Fruit fly (Drosophila melanogaster) whole organism, prepupa: ENCODE data around the gene CG10140.

Source experiments
- Blimp-1 ChIP-seq: fragments of 200-800 bp; sonication (Bioruptor generic); optimal IDR thresholded peaks from 3 replicates; lab custom pipeline; 2017; ENCODE audit warnings: missing biosample characterization, missing genetic modification characterization, mild to moderate bottlenecking, moderate library complexity, missing genetic modification reagents
- CG10631 ChIP-seq: fragments of 200-800 bp; sonication (Bioruptor generic); optimal IDR thresholded peaks from 2 replicates; lab custom pipeline; 2016; ENCODE audit warnings: missing biosample characterization, missing genetic modification characterization
- CG11762 ChIP-seq: fragments of 200-800 bp; sonication (Bioruptor generic); optimal IDR thresholded peaks from 3 replicates; lab custom pipeline; 2016; ENCODE audit warnings: missing biosample characterization, missing genetic modification characterization; ENCODE audit not compliant: insufficient read depth
- CG11902 ChIP-seq: fragments of 200-800 bp; sonication (Bioruptor generic); optimal IDR thresholded peaks from 3 replicates; lab custom pipeline; 2016; ENCODE audit warnings: missing biosample characterization, missing genetic modification characterization
- CG1621 ChIP-seq: fragments of 200-800 bp; sonication (Bioruptor generic); optimal IDR thresholded peaks from 3 replicates; lab custom pipeline; 2018; ENCODE audit warnings: missing biosample characterization, mild to moderate bottlenecking, missing genetic modification characterization
- CG3032 ChIP-seq: fragments of 200-800 bp; optimal IDR thresholded peaks from 2 replicates; lab custom pipeline; 2019; ENCODE audit warnings: missing biosample characterization, mild to moderate bottlenecking, missing genetic modification characterization, moderate library complexity
- CG34406 ChIP-seq: fragments of 200-800 bp; sonication (Bioruptor generic); optimal IDR thresholded peaks from 3 replicates; lab custom pipeline; 2016; ENCODE audit warnings: missing biosample characterization, missing genetic modification characterization
- CG4318 ChIP-seq: fragments of 200-800 bp; sonication (Bioruptor generic); optimal IDR thresholded peaks from 3 replicates; lab custom pipeline; 2017; ENCODE audit warnings: missing biosample characterization, mild to moderate bottlenecking, missing genetic modification characterization
- CG6163 ChIP-seq: fragments of 200-800 bp; sonication (Bioruptor generic); IDR thresholded peaks from 3 replicates; pipeline ENCODE4 v1.3.6; 2022; ENCODE audit warnings: missing biosample characterization, missing genetic modification characterization
- CG6276 ChIP-seq: fragments of 200-800 bp; sonication (Bioruptor generic); optimal IDR thresholded peaks from 2 replicates; lab custom pipeline; 2017; ENCODE audit warnings: missing biosample characterization, mild to moderate bottlenecking, missing genetic modification characterization
- CG6792 ChIP-seq: fragments of 200-800 bp; sonication (Bioruptor generic); optimal IDR thresholded peaks from 3 replicates; lab custom pipeline; 2016; ENCODE audit warnings: missing biosample characterization, missing genetic modification characterization
- CG6808 ChIP-seq: fragments of 200-800 bp; sonication (Bioruptor generic); optimal IDR thresholded peaks from 3 replicates; lab custom pipeline; 2017; ENCODE audit warnings: missing biosample characterization, missing genetic modification characterization, mild to moderate bottlenecking, moderate library complexity, missing genetic modification reagents
- CG7368 ChIP-seq: fragments of 200-800 bp; sonication (Bioruptor generic); optimal IDR thresholded peaks from 3 replicates; lab custom pipeline; 2016; ENCODE audit warnings: missing biosample characterization, missing genetic modification characterization
- CG8119 ChIP-seq: fragments of 200-800 bp; sonication (Bioruptor generic); IDR thresholded peaks from 3 replicates; pipeline ENCODE4 v1.3.6; 2022; ENCODE audit warnings: missing biosample characterization, missing genetic modification characterization
- CG8319 ChIP-seq: fragments of 200-800 bp; sonication (Bioruptor generic); optimal IDR thresholded peaks from 3 replicates; lab custom pipeline; 2016; ENCODE audit warnings: missing biosample characterization, missing genetic modification characterization
- CG8632 ChIP-seq: fragments of 200-800 bp; sonication (Bioruptor generic); optimal IDR thresholded peaks from 3 replicates; lab custom pipeline; 2016; ENCODE audit warnings: missing biosample characterization, missing genetic modification characterization
- CG9139 ChIP-seq: fragments of 200-800 bp; sonication (Bioruptor generic); optimal IDR thresholded peaks from 3 replicates; lab custom pipeline; 2017; ENCODE audit warnings: missing biosample characterization, mild to moderate bottlenecking, missing genetic modification characterization
- Eip78C ChIP-seq: fragments of 200-800 bp; sonication (Bioruptor generic); peaks from one replicate; lab custom pipeline; 2016; ENCODE audit warnings: missing biosample characterization, missing genetic modification characterization
- Eip93F ChIP-seq: fragments of 200-800 bp; sonication (Bioruptor generic); optimal IDR thresholded peaks from 2 replicates; lab custom pipeline; 2016; ENCODE audit warnings: missing biosample characterization, mild to moderate bottlenecking, missing genetic modification characterization
- Ets21C ChIP-seq: fragments of 200-800 bp; sonication (Bioruptor generic); optimal IDR thresholded peaks from 3 replicates; lab custom pipeline; 2016; ENCODE audit warnings: missing biosample characterization, missing genetic modification characterization
- Ets96B ChIP-seq: fragments of 200-800 bp; optimal IDR thresholded peaks from 2 replicates; lab custom pipeline; 2019; ENCODE audit warnings: missing biosample characterization, mild to moderate bottlenecking, missing genetic modification characterization, moderate library complexity
- Gug ChIP-seq: fragments of 200-800 bp; sonication (Bioruptor generic); IDR thresholded peaks from 2 replicates; pipeline ENCODE4 v1.3.6; 2022; ENCODE audit warnings: missing biosample characterization, missing genetic modification characterization
- Hr38 ChIP-seq: sonication (Bioruptor generic); optimal IDR thresholded peaks from 2 replicates; lab custom pipeline; 2016; ENCODE audit warnings: missing biosample characterization, missing genetic modification characterization
- Hr39 ChIP-seq: fragments of 200-800 bp; sonication (Bioruptor generic); optimal IDR thresholded peaks from 2 replicates; lab custom pipeline; 2016; ENCODE audit warnings: missing biosample characterization, missing genetic modification characterization
- Hr4 ChIP-seq: fragments of 200-800 bp; sonication (Bioruptor generic); optimal IDR thresholded peaks from 3 replicates; lab custom pipeline; 2016; ENCODE audit warnings: missing biosample characterization, missing genetic modification characterization
- Lpt ChIP-seq: fragments of 200-800 bp; sonication (Bioruptor generic); optimal IDR thresholded peaks from 3 replicates; lab custom pipeline; 2016; ENCODE audit warnings: missing biosample characterization, missing genetic modification characterization
- Met ChIP-seq: fragments of 200-800 bp; sonication (Bioruptor generic); optimal IDR thresholded peaks from 3 replicates; lab custom pipeline; 2016; ENCODE audit warnings: missing biosample characterization, missing genetic modification characterization
- OdsH ChIP-seq: fragments of 200-800 bp; sonication (Bioruptor generic); optimal IDR thresholded peaks from 3 replicates; lab custom pipeline; 2016; ENCODE audit warnings: missing biosample characterization, missing genetic modification characterization
- Smox ChIP-seq: fragments of 200-800 bp; sonication (Bioruptor generic); optimal IDR thresholded peaks from 3 replicates; lab custom pipeline; 2016; ENCODE audit warnings: missing biosample characterization, missing genetic modification characterization
- Sox102F ChIP-seq: fragments of 200-800 bp; sonication (Bioruptor generic); optimal IDR thresholded peaks from 2 replicates; lab custom pipeline; 2016; ENCODE audit warnings: missing biosample characterization, mild to moderate bottlenecking, missing genetic modification characterization
- Sox14 ChIP-seq: fragments of 200-800 bp; sonication (Bioruptor generic); optimal IDR thresholded peaks from 3 replicates; lab custom pipeline; 2016; ENCODE audit warnings: missing biosample characterization, missing genetic modification characterization
- Sox15 ChIP-seq: fragments of 200-800 bp; sonication (Bioruptor generic); optimal IDR thresholded peaks from 3 replicates; lab custom pipeline; 2016; ENCODE audit warnings: missing biosample characterization, missing genetic modification characterization
- acj6 ChIP-seq: fragments of 200-800 bp; sonication (Bioruptor generic); optimal IDR thresholded peaks from 3 replicates; lab custom pipeline; 2016; ENCODE audit warnings: missing biosample characterization, missing genetic modification characterization
- cyc ChIP-seq: fragments of 200-800 bp; sonication (Bioruptor generic); optimal IDR thresholded peaks from 3 replicates; lab custom pipeline; 2016; ENCODE audit warnings: missing biosample characterization, missing genetic modification characterization
- eg ChIP-seq: fragments of 200-800 bp; sonication (Bioruptor generic); IDR thresholded peaks from 3 replicates; pipeline ENCODE4 v1.3.6; 2022; ENCODE audit warnings: missing biosample characterization, missing genetic modification characterization
- esn ChIP-seq: fragments of 200-800 bp; sonication (Bioruptor generic); optimal IDR thresholded peaks from 2 replicates; lab custom pipeline; 2016; ENCODE audit warnings: missing biosample characterization, mild to moderate bottlenecking, missing genetic modification characterization, moderate library complexity
- fd59A ChIP-seq: fragments of 200-800 bp; sonication (Bioruptor generic); optimal IDR thresholded peaks from 2 replicates; lab custom pipeline; 2017; ENCODE audit warnings: missing biosample characterization, mild to moderate bottlenecking, missing genetic modification characterization, missing genetic modification reagents
- fd85E ChIP-seq: fragments of 200-800 bp; sonication (Bioruptor generic); optimal IDR thresholded peaks from 3 replicates; lab custom pipeline; 2016; ENCODE audit warnings: missing biosample characterization, missing genetic modification characterization
- pdm3 ChIP-seq: fragments of 200-800 bp; sonication (Bioruptor generic); optimal IDR thresholded peaks from 3 replicates; lab custom pipeline; 2016; ENCODE audit warnings: missing biosample characterization, missing genetic modification characterization
- salr ChIP-seq, 2 experiments: fragments of 200-800 bp; sonication (Bioruptor generic); optimal IDR thresholded peaks; 3 replicates each; lab custom pipeline; 2016 to 2018; ENCODE audit warnings: missing biosample characterization in 2 of 2, missing genetic modification characterization in 2 of 2, mild to moderate bottlenecking in 1 of 2
- spab ChIP-seq: fragments of 200-800 bp; sonication (Bioruptor generic); optimal IDR thresholded peaks from 2 replicates; lab custom pipeline; 2017; ENCODE audit warnings: missing biosample characterization, mild to moderate bottlenecking, missing genetic modification characterization, missing genetic modification reagents
- ss ChIP-seq, 2 experiments: fragments of 200-800 bp; sonication (Bioruptor generic); optimal IDR thresholded peaks; 2 replicates in 1 of 2; 3 replicates in 1 of 2; lab custom pipeline; 2017 to 2018; ENCODE audit warnings: mild to moderate bottlenecking in 2 of 2, missing biosample characterization in 2 of 2, missing genetic modification characterization in 2 of 2, moderate library complexity in 1 of 2
- svp ChIP-seq: fragments of 200-800 bp; sonication (Bioruptor generic); peaks from one replicate; lab custom pipeline; 2016; ENCODE audit warnings: missing biosample characterization, missing genetic modification characterization

The CG10140 gene

dm6 chr3L:13479609-13480240 is 39.5 kb upstream of the CG10140 start (continued):
- TF ChIP-seq OdsH (GFP tag; lab: Kevin White, UChicago) (peak; percentile 66), Gug (GFP tag; lab: Robert Waterston, UW) (peak; percentile 26; the same call in 1 of the 2 replicates), esn (GFP tag; lab: Kevin White, UChicago) (peak; percentile 78), CG6808 (GFP tag; lab: Kevin White, UChicago) (peak; percentile 53), spab (GFP tag; lab: Kevin White, UChicago) (peak; percentile 15), Sox15 (GFP tag; lab: Kevin White, UChicago) (peak; percentile 20), ss (GFP tag; optimal IDR thresholded peaks at IDR 0.05; lab: Kevin White, UChicago) (peak; percentile 15 to 62), acj6 (GFP tag; lab: Kevin White, UChicago) (peak; percentile 61)

dm6 chr3L:13479204-13479600 is 38.9 kb upstream of the CG10140 start:
- TF ChIP-seq CG7368 (GFP tag; lab: Kevin White, UChicago) (no peak), CG4318 (GFP tag; lab: Kevin White, UChicago) (no peak), Met (GFP tag; lab: Kevin White, UChicago) (no peak), Eip93F (no peak), salr (GFP tag; optimal IDR thresholded peaks at IDR 0.05; lab: Kevin White, UChicago) (no peak), Eip78C (no peak), CG6276 (no peak), CG1621 (tag; lab: Kevin White, UChicago) (no peak), ss (GFP tag; optimal IDR thresholded peaks at IDR 0.05; lab: Kevin White, UChicago) (no peak), Hr39 (no peak), acj6 (GFP tag; lab: Kevin White, UChicago) (no peak), eg (GFP tag; lab: Robert Waterston, UW) (no peak), CG8319 (GFP tag; lab: Kevin White, UChicago) (no peak), Hr38 (GFP tag; lab: Kevin White, UChicago) (no peak)
- TF ChIP-seq, all 60 proteins: peak for 0

- TF ChIP-seq Ets96B (tag; lab: Kevin White, UChicago): peak; percentile 5
- TF ChIP-seq CG6792 (GFP tag; lab: Kevin White, UChicago): peak; percentile 13
- TF ChIP-seq CG6808 (GFP tag; lab: Kevin White, UChicago): peak; percentile 14
- TF ChIP-seq CG3032 (tag; lab: Kevin White, UChicago): no peak
- peak; percentile 11 for TF ChIP-seq Sox102F (GFP tag; lab: Kevin White, UChicago)
- no peak for TF ChIP-seq Lpt (GFP tag; lab: Kevin White, UChicago)
- no peak for TF ChIP-seq CG7368 (GFP tag; lab: Kevin White, UChicago)
- TF ChIP-seq Sox14 (GFP tag; lab: Kevin White, UChicago): peak; percentile 5
- peak; percentile 47 for TF ChIP-seq Hr39
- peak; percentile 6 for TF ChIP-seq Smox (GFP tag; lab: Kevin White, UChicago)
- TF ChIP-seq cyc: peak; percentile 31
- TF ChIP-seq OdsH (GFP tag; lab: Kevin White, UChicago): peak; percentile 26
- peak in 1 of 2 experiments; percentile 23 for TF ChIP-seq ss (GFP tag; optimal IDR thresholded peaks at IDR 0.05; lab: Kevin White, UChicago)
- TF ChIP-seq Sox15 (GFP tag; lab: Kevin White, UChicago): peak; percentile 26
- no peak for TF ChIP-seq Blimp-1 (GFP tag; lab: Kevin White, UChicago)
- no peak for TF ChIP-seq Hr4 (GFP tag; lab: Kevin White, UChicago)
- TF ChIP-seq Ets21C (GFP tag; lab: Kevin White, UChicago): peak; percentile 9
- no peak for TF ChIP-seq fd85E (GFP tag; lab: Kevin White, UChicago)
- peak; percentile 26 for TF ChIP-seq CG11902 (GFP tag; lab: Kevin White, UChicago)
- peak; percentile 41; the same call in 1 of the 3 replicates for TF ChIP-seq CG6163 (GFP tag; lab: Robert Waterston, UW)
- peak; percentile 24 for TF ChIP-seq pdm3
- no peak for TF ChIP-seq CG9139
- TF ChIP-seq svp (GFP tag; lab: Kevin White, UChicago): peak; percentile 30
- TF ChIP-seq CG8632 (GFP tag; lab: Kevin White, UChicago): peak; percentile 26
- TF ChIP-seq CG34406 (GFP tag; lab: Kevin White, UChicago): peak; percentile 16
- TF ChIP-seq CG11762: no peak
- TF ChIP-seq Gug (GFP tag; lab: Robert Waterston, UW): no peak
- peak; percentile 21 for TF ChIP-seq CG10631 (GFP tag; lab: Kevin White, UChicago)
- peak; percentile 26 for TF ChIP-seq acj6 (GFP tag; lab: Kevin White, UChicago)
- TF ChIP-seq fd59A (GFP tag; lab: Kevin White, UChicago): no peak
- TF ChIP-seq CG8119 (GFP tag; lab: Robert Waterston, UW): no peak
- TF ChIP-seq eg (GFP tag; lab: Robert Waterston, UW): no peak
- TF ChIP-seq Eip93F: no peak
Measured at dm6 chr3L:13478339-13479203, 38.3 kb upstream of the CG10140 start.
